Fruit fly (Drosophila melanogaster): ENCODE results near the gene EndoU.

Gene EndoU

dm6 chr3R:15927172-15927571 is 19.0 kb downstream of the EndoU start (continued):
- no peak for TF ChIP-seq sim (GFP tag; IDR thresholded peaks at IDR 0.05)
- TF ChIP-seq CG2712 (tag; optimal IDR thresholded peaks at IDR 0.05) = peak; percentile 34
- peak; percentile 9 for TF ChIP-seq CG15514 (GFP tag; optimal IDR thresholded peaks at IDR 0.05)
- no peak for TF ChIP-seq sr (GFP tag; IDR thresholded peaks at IDR 0.05)
- TF ChIP-seq CG11398 (GFP tag; optimal IDR thresholded peaks at IDR 0.05) = no peak
- TF ChIP-seq CG12219 (GFP tag; optimal IDR thresholded peaks at IDR 0.05) = peak; percentile 47
- no peak; the same call in 1 of the 2 replicates for TF ChIP-seq Ptx1 (GFP tag; IDR thresholded peaks at IDR 0.05)
- TF ChIP-seq CG12391 (tag; optimal IDR thresholded peaks at IDR 0.05) = peak; percentile 38
- no peak for TF ChIP-seq tll (GFP tag; optimal IDR thresholded peaks at IDR 0.05)
- TF ChIP-seq maf-S (GFP tag; optimal IDR thresholded peaks at IDR 0.05) = no peak
- no peak for TF ChIP-seq HmgD (GFP tag; optimal IDR thresholded peaks at IDR 0.05)
- no peak for TF ChIP-seq CG15479 (GFP tag; optimal IDR thresholded peaks at IDR 0.05)
- peak; percentile 6 for TF ChIP-seq Hmr (GFP tag; optimal IDR thresholded peaks at IDR 0.05)
- TF ChIP-seq CG16815 (GFP tag; optimal IDR thresholded peaks at IDR 0.05) = no peak
- peak; percentile 48 for TF ChIP-seq CG30403 (GFP tag; optimal IDR thresholded peaks at IDR 0.05)
- TF ChIP-seq ttk (GFP tag; IDR thresholded peaks at IDR 0.05) = no peak
- TF ChIP-seq chinmo (GFP tag; IDR thresholded peaks at IDR 0.05; ENCODE audit: partially characterized antibody) = no peak
- no peak for TF ChIP-seq nau (GFP tag; optimal IDR thresholded peaks at IDR 0.05)
- TF ChIP-seq disco-r (GFP tag; optimal IDR thresholded peaks at IDR 0.05) = no peak
- no peak for TF ChIP-seq CG6254 (GFP tag; optimal IDR thresholded peaks at IDR 0.05)
- no peak for TF ChIP-seq CG18764 (GFP tag; optimal IDR thresholded peaks at IDR 0.05)
- no peak for TF ChIP-seq CG4282 (GFP tag; optimal IDR thresholded peaks at IDR 0.05)
- no peak for TF ChIP-seq CG4820 (GFP tag; optimal IDR thresholded peaks at IDR 0.05)
- TF ChIP-seq Rfx (GFP tag; IDR thresholded peaks at IDR 0.05) = peak; percentile 40; the same call in 1 of the 2 replicates
- peak; percentile 0 for TF ChIP-seq CG10267 (tag; optimal IDR thresholded peaks at IDR 0.05)
- no peak for TF ChIP-seq schlank (tag; optimal IDR thresholded peaks at IDR 0.05)
- TF ChIP-seq CG7372 (GFP tag; IDR thresholded peaks at IDR 0.05) = no peak
- TF ChIP-seq grau (tag; optimal IDR thresholded peaks at IDR 0.05) = peak; percentile 40
- TF ChIP-seq btn (GFP tag; optimal IDR thresholded peaks at IDR 0.05) = no peak
- no peak for TF ChIP-seq YL-1 (GFP tag; optimal IDR thresholded peaks at IDR 0.05)
- TF ChIP-seq al (GFP tag; IDR thresholded peaks at IDR 0.05) = 0 out of 2 replicates have a peak, but pooled peaks have one; percentile 16
- no peak for TF ChIP-seq cg (GFP tag; optimal IDR thresholded peaks at IDR 0.05)
- no peak for TF ChIP-seq pum (GFP tag; optimal IDR thresholded peaks at IDR 0.05)
- TF ChIP-seq tx (GFP tag; optimal IDR thresholded peaks at IDR 0.05) = no peak
- TF ChIP-seq hth (optimal IDR thresholded peaks at IDR 0.05) = no peak
- no peak for TF ChIP-seq amos (GFP tag; IDR thresholded peaks at IDR 0.05; ENCODE audit: partially characterized antibody)
- no peak for TF ChIP-seq HLHmδ (GFP tag; optimal IDR thresholded peaks at IDR 0.05)
- no peak for TF ChIP-seq p53 (GFP tag; optimal IDR thresholded peaks at IDR 0.05)
- TF ChIP-seq Gsc (GFP tag; IDR thresholded peaks at IDR 0.05) = no peak
- no peak for TF ChIP-seq pita (GFP tag; optimal IDR thresholded peaks at IDR 0.05)
- no peak for TF ChIP-seq CG10431 (GFP tag; optimal IDR thresholded peaks at IDR 0.05)
- TF ChIP-seq oc (tag; optimal IDR thresholded peaks at IDR 0.05) = no peak
- no peak for TF ChIP-seq gcm (GFP tag; optimal IDR thresholded peaks at IDR 0.05)
- no peak for TF ChIP-seq E2f1 (GFP tag; IDR thresholded peaks at IDR 0.05)
- TF ChIP-seq vfl (GFP tag; optimal IDR thresholded peaks at IDR 0.05) = no peak
- TF ChIP-seq Eip74EF (GFP tag; optimal IDR thresholded peaks at IDR 0.05) = peak in 1 of 2 experiments; percentile 6
- TF ChIP-seq Pdp1 (GFP tag; optimal IDR thresholded peaks at IDR 0.05) = peak in 1 of 2 experiments; percentile 0
- TF ChIP-seq CrebB (tag; optimal IDR thresholded peaks at IDR 0.05) = no peak
- TF ChIP-seq Mrtf (GFP tag; IDR thresholded peaks at IDR 0.05) = no peak
- TF ChIP-seq bcd (GFP tag; optimal IDR thresholded peaks at IDR 0.05) = no peak
- no peak for TF ChIP-seq CG6854 (GFP tag; optimal IDR thresholded peaks at IDR 0.05)
